Worm (Caenorhabditis elegans): ENCODE results near the gene T04G9.7.

The T04G9.7 gene

ce11 chrX:727737-728136 is 42.9 kb upstream of the T04G9.7 start (continued):
- TF ChIP-seq nhr-102 (tag; optimal IDR thresholded peaks at IDR 0.05) (no peak), vab-7 (GFP tag; IDR thresholded peaks at IDR 0.05) (no peak), nhr-111 (GFP tag; optimal IDR thresholded peaks at IDR 0.05) (no peak), rbr-2 (tag; optimal IDR thresholded peaks at IDR 0.05) (peak; percentile 73), nhr-237 (tag; optimal IDR thresholded peaks at IDR 0.05) (no peak), nhr-77 (tag; optimal IDR thresholded peaks at IDR 0.05) (peak; percentile 8), mxl-3 (GFP tag; optimal IDR thresholded peaks at IDR 0.05) (peak; percentile 78), gei-8 (GFP tag; optimal IDR thresholded peaks at IDR 0.05) (no peak), lin-1 (GFP tag; IDR thresholded peaks at IDR 0.05) (peak; percentile 58; the same call in 1 of the 2 replicates), mes-2 (tag; optimal IDR thresholded peaks at IDR 0.05; ENCODE audit: poor library complexity, severe bottlenecking) (peak; percentile 78), dmd-8 (GFP tag; IDR thresholded peaks at IDR 0.05) (no peak), madf-5 (GFP tag; IDR thresholded peaks at IDR 0.05) (no peak), aha-1 (tag) (peak; percentile 90), Y5F2A.4 (GFP tag; optimal IDR thresholded peaks at IDR 0.05) (no peak), arid-1 (GFP tag; conservative IDR thresholded peaks at IDR 0.05) (peak; percentile 55; the same call in 1 of the 2 replicates), ceh-82 (tag; optimal IDR thresholded peaks at IDR 0.05) (no peak), F37D6.2 (tag; optimal IDR thresholded peaks at IDR 0.05) (peak; percentile 42), egl-43 (GFP tag; IDR thresholded peaks at IDR 0.05) (no peak), hlh-30 (tag; optimal IDR thresholded peaks at IDR 0.05; ENCODE audit: insufficient read depth) (peak; percentile 81), tra-1 (GFP tag; IDR thresholded peaks at IDR 0.05) (no peak), ctbp-1 (GFP tag; IDR thresholded peaks at IDR 0.05) (peak; percentile 66), dve-1 (tag; optimal IDR thresholded peaks at IDR 0.05; ENCODE audit: insufficient read depth) (peak; percentile 79), ZK337.2 (GFP tag; IDR thresholded peaks at IDR 0.05) (no peak), nhr-25 (tag; optimal IDR thresholded peaks at IDR 0.05; ENCODE audit: borderline replicate concordance, insufficient read depth) (peak; percentile 7), lin-29 (GFP tag; IDR thresholded peaks at IDR 0.05) (no peak), snpc-4 (tag; optimal IDR thresholded peaks at IDR 0.05) (no peak), ceh-32 (tag; optimal IDR thresholded peaks at IDR 0.05; ENCODE audit: poor library complexity) (peak; percentile 5), fos-1 (tag; optimal IDR thresholded peaks at IDR 0.05) (no peak), F10B5.3 (tag; optimal IDR thresholded peaks at IDR 0.05) (peak; percentile 84), zfp-2 (tag; optimal IDR thresholded peaks at IDR 0.05) (no peak), unc-130 (GFP tag; optimal IDR thresholded peaks at IDR 0.05) (no peak), lim-7 (GFP tag; IDR thresholded peaks at IDR 0.05) (no peak), F44E2.7 (GFP tag; IDR thresholded peaks at IDR 0.05) (no peak), F26F4.8 (GFP tag; conservative IDR thresholded peaks at IDR 0.05) (no peak), dmd-6 (GFP tag; IDR thresholded peaks at IDR 0.05) (peak; percentile 64), dmd-9 (GFP tag; IDR thresholded peaks at IDR 0.05) (0 out of 2 replicates have a peak, but pooled peaks have one; percentile 24), madf-9 (GFP tag; conservative IDR thresholded peaks at IDR 0.05) (no peak), ztf-7 (tag; optimal IDR thresholded peaks at IDR 0.05) (no peak), pha-4 (GFP tag; IDR thresholded peaks at IDR 0.05) (0 out of 2 replicates have a peak, but pooled peaks have one; percentile 21), pha-4 (tag; optimal IDR thresholded peaks at IDR 0.05) (no peak), ztf-11 (tag; optimal IDR thresholded peaks at IDR 0.05) (no peak), hlh-11 (tag; optimal IDR thresholded peaks at IDR 0.05) (peak; percentile 90), nhr-10 (tag; optimal IDR thresholded peaks at IDR 0.05) (no peak), lir-3 (tag; optimal IDR thresholded peaks at IDR 0.05) (peak; percentile 18), fkh-10 (GFP tag; optimal IDR thresholded peaks at IDR 0.05) (no peak), daf-8 (GFP tag; IDR thresholded peaks at IDR 0.05) (no peak), T26A8.4 (GFP tag; IDR thresholded peaks at IDR 0.05) (peak; percentile 82), Y75B8A.6 (GFP tag; IDR thresholded peaks at IDR 0.05) (no peak), T20F7.1 (GFP tag; optimal IDR thresholded peaks at IDR 0.05) (no peak), zag-1 (tag; optimal IDR thresholded peaks at IDR 0.05) (no peak), jun-1 (tag; optimal IDR thresholded peaks at IDR 0.05) (peak; percentile 69)
